Worm (Caenorhabditis elegans) whole organism, midembryonic: ENCODE data around the gene B0035.15.
"Not testable (repeated sequence)": the region's sequence is repeated elsewhere in the genome, so short reads cannot be mapped to it uniquely, and the experiment has no call there.

Experiments
- cog-1 ChIP-seq: sonication (generic microtip); optimal IDR thresholded peaks from 2 replicates; lab custom pipeline; 2016; ENCODE audit warnings: missing genetic modification characterization, missing compliant biosample characterization
- flt-1 ChIP-seq: fragments of 200-800 bp; sonication (Bioruptor generic); IDR thresholded peaks from 2 replicates; pipeline ENCODE4 v1.3.6; 2022; ENCODE audit warnings: missing genetic modification characterization, missing compliant biosample characterization
- klf-2 ChIP-seq: fragments of 200-800 bp; sonication (Bioruptor generic); conservative IDR thresholded peaks from 2 replicates; pipeline ENCODE4 v1.3.6; 2022; ENCODE audit warnings: missing genetic modification reagents, missing genetic modification characterization, missing compliant biosample characterization
- med-1 ChIP-seq: sonication (generic microtip); optimal IDR thresholded peaks from 2 replicates; lab custom pipeline; 2017; ENCODE audit warnings: missing genetic modification characterization, mild to moderate bottlenecking, missing compliant biosample characterization, antibody characterized with exemption, missing genetic modification reagents; ENCODE audit not compliant: insufficient read depth
- ref-1 ChIP-seq: fragments of 200-800 bp; sonication (Bioruptor generic); conservative IDR thresholded peaks from 2 replicates; pipeline ENCODE4 v1.3.6; 2022; ENCODE audit warnings: missing genetic modification reagents, missing genetic modification characterization, missing compliant biosample characterization
- tab-1 ChIP-seq: fragments of 200-800 bp; sonication (Bioruptor generic); IDR thresholded peaks from 2 replicates; pipeline ENCODE4 v1.3.6; 2022; ENCODE audit warnings: missing genetic modification characterization, missing compliant biosample characterization
- ztf-29 ChIP-seq: fragments of 200-800 bp; sonication (Bioruptor generic); IDR thresholded peaks from 2 replicates; pipeline ENCODE4 v1.3.6; 2022; ENCODE audit warnings: missing genetic modification reagents, missing genetic modification characterization, missing compliant biosample characterization

- TF ChIP-seq ztf-29; cog-1 (tag; lab: Kevin White, UChicago); tab-1; flt-1 (GFP tag; lab: Robert Waterston, UW); ref-1 (GFP tag; lab: Robert Waterston, UW); med-1 (GFP tag; lab: Kevin White, UChicago); klf-2: not testable (repeated sequence)
Measured at ce11 chrIV:11263101-11263500, 35.0 kb downstream of the B0035.15 start, which contains the start of gene col-126.
